Worm (Caenorhabditis elegans) whole organism, L3 larva: ENCODE measurements around the gene aat-6.

ENCODE experiments used
- daf-12 ChIP-seq: fragments of 150-350 bp; optimal IDR thresholded peaks from 2 replicates; lab custom pipeline; 2014; ENCODE audit warnings: missing biosample characterization, missing genetic modification reagents, missing genetic modification characterization
- fos-1 ChIP-seq: fragments of 150-350 bp; optimal IDR thresholded peaks from 2 replicates; lab custom pipeline; 2014; ENCODE audit warnings: missing biosample characterization, missing genetic modification characterization
- nhr-11 ChIP-seq: fragments of 150-350 bp; optimal IDR thresholded peaks from 2 replicates; lab custom pipeline; 2014; ENCODE audit warnings: missing biosample characterization, missing genetic modification characterization

DNA sequence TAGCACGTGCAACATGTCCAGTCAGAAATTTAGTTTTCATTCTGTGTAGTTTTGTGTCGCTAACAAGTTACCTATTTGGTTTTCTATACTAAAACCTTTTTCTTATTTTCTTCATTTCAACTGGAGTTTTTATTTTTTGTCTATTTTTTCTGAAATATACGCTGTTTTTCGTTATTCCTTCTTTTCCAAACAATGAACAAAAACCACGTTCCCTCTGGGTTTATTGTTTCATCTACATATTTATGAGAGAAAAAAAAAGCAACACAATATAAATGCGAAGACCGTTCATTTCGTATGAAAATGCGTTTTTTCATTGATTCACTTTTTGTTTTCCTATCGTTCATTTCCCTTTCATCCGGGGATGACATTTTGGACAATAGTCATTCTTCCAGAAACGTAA is 8.9 kb upstream of the aat-6 start, which contains the start of gene T11F9.22:
- TF ChIP-seq fos-1 (tag; lab: Kevin White, UChicago) = no peak
- no peak for TF ChIP-seq daf-12 (tag; lab: Kevin White, UChicago)
- no peak for TF ChIP-seq nhr-11 (tag; lab: Kevin White, UChicago)
